Worm (Caenorhabditis elegans): ENCODE measurements around the gene fbxa-218.

DNA sequence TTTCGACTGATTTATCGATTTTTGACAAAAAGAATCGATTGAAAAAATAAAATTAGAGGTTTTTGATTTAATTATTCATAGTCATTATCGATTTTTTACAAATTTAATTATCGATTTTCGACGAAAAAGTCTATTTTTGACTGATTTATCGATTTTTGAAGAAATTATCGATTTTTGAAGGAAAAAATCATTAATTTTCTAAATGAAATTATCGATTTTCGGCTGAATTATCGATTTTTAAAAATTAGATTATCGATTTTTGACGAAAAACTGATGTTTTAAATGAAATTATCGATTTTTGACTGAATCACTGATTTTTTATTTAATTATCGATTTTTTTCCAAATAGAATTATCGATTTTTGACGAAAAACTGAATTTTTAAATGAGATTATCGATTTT lies 25.3 kb upstream of the fbxa-218 start:
- TF ChIP-seq F13C5.2 (tag; optimal IDR thresholded peaks at IDR 0.05) (no peak), aly-1 (tag; optimal IDR thresholded peaks at IDR 0.05) (no peak)

All from whole organism, early embryonic.